Worm (Caenorhabditis elegans) whole organism, early embryonic: ENCODE measurements around the gene F52B11.2.

ENCODE experiments used
- B0310.2 ChIP-seq: sonication (generic microtip); optimal IDR thresholded peaks from 2 replicates; lab custom pipeline; 2016; ENCODE audit warnings: mild to moderate bottlenecking, missing genetic modification characterization, missing compliant biosample characterization
- ama-1 ChIP-seq: fragments of 150-350 bp; optimal IDR thresholded peaks from 2 replicates; lab custom pipeline; 2014
- ceh-36 ChIP-seq: sonication (generic microtip); optimal IDR thresholded peaks from 2 replicates; lab custom pipeline; 2016; ENCODE audit warnings: missing genetic modification characterization, inconsistent platforms, missing compliant biosample characterization
- flt-1 ChIP-seq: fragments of 200-800 bp; sonication (Bioruptor generic); IDR thresholded peaks from 2 replicates; pipeline ENCODE4 v1.3.6; 2022; ENCODE audit warnings: missing genetic modification characterization, missing compliant biosample characterization
- hnd-1 ChIP-seq: sonication (generic microtip); optimal IDR thresholded peaks from 2 replicates; lab custom pipeline; 2016; ENCODE audit warnings: missing genetic modification characterization, missing compliant biosample characterization
- tbx-37 ChIP-seq: fragments of 200-800 bp; sonication (Bioruptor generic); conservative IDR thresholded peaks from 2 replicates; pipeline ENCODE4 v1.3.6; 2022; ENCODE audit warnings: missing genetic modification reagents, missing genetic modification characterization, missing compliant biosample characterization
- tra-4 ChIP-seq: sonication (generic microtip); optimal IDR thresholded peaks from 2 replicates; lab custom pipeline; 2017; ENCODE audit warnings: missing genetic modification characterization, missing compliant biosample characterization

ce11 chrIV:14103054-14103453, 19.7 kb downstream of the F52B11.2 start, which contains the start of gene F52B11.5:
- TF ChIP-seq ceh-36 (tag; lab: Kevin White, UChicago): no peak
- TF ChIP-seq ama-1 (lab: Kevin White, UChicago): no peak
- no peak for TF ChIP-seq tra-4
- no peak for TF ChIP-seq B0310.2 (tag; lab: Kevin White, UChicago)
- TF ChIP-seq hnd-1 (tag; lab: Kevin White, UChicago): no peak
- no peak for TF ChIP-seq flt-1 (GFP tag; lab: Robert Waterston, UW)
- TF ChIP-seq tbx-37: no peak
